Fruit fly (Drosophila melanogaster) whole organism, prepupa: Measurements from ENCODE around the gene CG6000.

Experiments
- CG7368 ChIP-seq: fragments of 200-800 bp; sonication (Bioruptor generic); optimal IDR thresholded peaks from 3 replicates; lab custom pipeline; 2016; ENCODE audit warnings: missing biosample characterization, missing genetic modification characterization
- Eip93F ChIP-seq: fragments of 200-800 bp; sonication (Bioruptor generic); optimal IDR thresholded peaks from 2 replicates; lab custom pipeline; 2016; ENCODE audit warnings: missing biosample characterization, mild to moderate bottlenecking, missing genetic modification characterization
- OdsH ChIP-seq: fragments of 200-800 bp; sonication (Bioruptor generic); optimal IDR thresholded peaks from 3 replicates; lab custom pipeline; 2016; ENCODE audit warnings: missing biosample characterization, missing genetic modification characterization

dm6 chr3R:24053506-24054102, 587 bp upstream of the CG6000 start:
- TF ChIP-seq OdsH (GFP tag; lab: Kevin White, UChicago) (no peak), CG7368 (no peak), Eip93F (peak; percentile 55)
